Worm (Caenorhabditis elegans) whole organism, L3 larva: ENCODE data around the gene slc-17.1.

ENCODE experiments used
- ZK546.5 ChIP-seq: sonication (generic microtip); optimal IDR thresholded peaks from 2 replicates; lab custom pipeline; 2017; ENCODE audit warnings: missing biosample characterization, missing genetic modification characterization
- ama-1 ChIP-seq: fragments of 150-350 bp; optimal IDR thresholded peaks from 2 replicates; lab custom pipeline; 2018
- ceh-16 ChIP-seq: sonication (generic microtip); optimal IDR thresholded peaks from 2 replicates; lab custom pipeline; 2017; ENCODE audit warnings: missing biosample characterization, missing genetic modification characterization
- ceh-28 ChIP-seq: fragments of 150-350 bp; optimal IDR thresholded peaks from 2 replicates; lab custom pipeline; 2014; ENCODE audit warnings: missing biosample characterization, missing genetic modification reagents, missing genetic modification characterization
- ceh-82 ChIP-seq: fragments of 150-350 bp; optimal IDR thresholded peaks from 2 replicates; lab custom pipeline; 2014; ENCODE audit warnings: missing biosample characterization, missing genetic modification characterization
- ceh-9 ChIP-seq: sonication (generic microtip); optimal IDR thresholded peaks from 2 replicates; lab custom pipeline; 2018; ENCODE audit warnings: missing biosample characterization, missing genetic modification characterization
- egl-27 ChIP-seq: sonication (generic microtip); optimal IDR thresholded peaks from 4 replicates; lab custom pipeline; 2017; ENCODE audit warnings: missing biosample characterization, missing genetic modification reagents, missing genetic modification characterization
- egl-5 ChIP-seq: fragments of 150-350 bp; optimal IDR thresholded peaks from 2 replicates; lab custom pipeline; 2017; ENCODE audit warnings: missing biosample characterization, missing genetic modification reagents, missing genetic modification characterization, inconsistent platforms
- elt-1 ChIP-seq: fragments of 150-350 bp; optimal IDR thresholded peaks from 2 replicates; lab custom pipeline; 2014; ENCODE audit warnings: missing biosample characterization, missing genetic modification characterization
- elt-2 ChIP-seq: sonication (generic microtip); optimal IDR thresholded peaks from 2 replicates; lab custom pipeline; 2016; ENCODE audit warnings: missing genetic modification reagents, mild to moderate bottlenecking, missing genetic modification characterization, missing compliant biosample characterization
- elt-3 ChIP-seq, 3 experiments: fragments of 150-350 bp in 1 of 3; sonication (generic microtip) in 2 of 3; optimal IDR thresholded peaks; 2 replicates in 2 of 3; 4 replicates in 1 of 3; lab custom pipeline; 2014 to 2017; ENCODE audit warnings: missing biosample characterization in 3 of 3, missing genetic modification characterization in 3 of 3
- eor-1 ChIP-seq, 2 experiments: fragments of 150-350 bp; optimal IDR thresholded peaks; 2 replicates each; lab custom pipeline; 2014 to 2018; ENCODE audit warnings: missing biosample characterization in 2 of 2, missing genetic modification characterization in 2 of 2
- fkh-2 ChIP-seq: fragments of 150-350 bp; optimal IDR thresholded peaks from 2 replicates; lab custom pipeline; 2014; ENCODE audit warnings: missing biosample characterization, missing genetic modification reagents, missing genetic modification characterization
- fos-1 ChIP-seq: fragments of 150-350 bp; optimal IDR thresholded peaks from 2 replicates; lab custom pipeline; 2014; ENCODE audit warnings: missing biosample characterization, missing genetic modification characterization
- jun-1 ChIP-seq: fragments of 150-350 bp; optimal IDR thresholded peaks from 2 replicates; lab custom pipeline; 2014; ENCODE audit warnings: missing biosample characterization, missing genetic modification reagents, missing genetic modification characterization
- lin-15B ChIP-seq: fragments of 150-350 bp; optimal IDR thresholded peaks from 2 replicates; lab custom pipeline; 2014; ENCODE audit warnings: missing biosample characterization, missing genetic modification characterization
- lin-39 ChIP-seq: fragments of 150-350 bp; optimal IDR thresholded peaks from 2 replicates; lab custom pipeline; 2018; ENCODE audit warnings: missing biosample characterization, missing genetic modification reagents, missing genetic modification characterization
- lsy-12 ChIP-seq: sonication (generic microtip); optimal IDR thresholded peaks from 2 replicates; lab custom pipeline; 2016; ENCODE audit warnings: mild to moderate bottlenecking, missing genetic modification characterization, missing compliant biosample characterization
- mdl-1 ChIP-seq: fragments of 150-350 bp; optimal IDR thresholded peaks from 2 replicates; lab custom pipeline; 2014; ENCODE audit warnings: missing biosample characterization, missing genetic modification characterization
- nfya-1 ChIP-seq: sonication (generic microtip); optimal IDR thresholded peaks from 2 replicates; lab custom pipeline; 2017; ENCODE audit warnings: missing genetic modification characterization, mild to moderate bottlenecking, missing compliant biosample characterization, antibody characterized with exemption, moderate library complexity; ENCODE audit not compliant: insufficient read depth
- nhr-11 ChIP-seq: fragments of 150-350 bp; optimal IDR thresholded peaks from 2 replicates; lab custom pipeline; 2014; ENCODE audit warnings: missing biosample characterization, missing genetic modification characterization
- nhr-12 ChIP-seq: fragments of 150-350 bp; optimal IDR thresholded peaks from 2 replicates; lab custom pipeline; 2014; ENCODE audit warnings: missing biosample characterization, missing genetic modification characterization
- nhr-23 ChIP-seq: fragments of 150-350 bp; optimal IDR thresholded peaks from 2 replicates; lab custom pipeline; 2014; ENCODE audit warnings: missing biosample characterization, missing genetic modification reagents, missing genetic modification characterization
- nhr-237 ChIP-seq: fragments of 150-350 bp; optimal IDR thresholded peaks from 2 replicates; lab custom pipeline; 2014; ENCODE audit warnings: missing biosample characterization, missing genetic modification characterization
- nhr-25 ChIP-seq: sonication (generic microtip); optimal IDR thresholded peaks from 2 replicates; lab custom pipeline; 2017; ENCODE audit warnings: missing biosample characterization, missing genetic modification characterization
- nhr-28 ChIP-seq: fragments of 150-350 bp; optimal IDR thresholded peaks from 2 replicates; lab custom pipeline; 2014; ENCODE audit warnings: missing biosample characterization, missing genetic modification characterization
- nhr-43 ChIP-seq: sonication (generic microtip); optimal IDR thresholded peaks from 2 replicates; lab custom pipeline; 2016; ENCODE audit warnings: mild to moderate bottlenecking, missing genetic modification characterization, missing compliant biosample characterization; ENCODE audit not compliant: poor library complexity, severe bottlenecking
- nhr-67 ChIP-seq: fragments of 150-350 bp; optimal IDR thresholded peaks from 2 replicates; lab custom pipeline; 2014; ENCODE audit warnings: missing biosample characterization, missing genetic modification characterization
- nhr-76 ChIP-seq: fragments of 150-350 bp; sonication (generic microtip); optimal IDR thresholded peaks from 5 replicates; lab custom pipeline; 2014; ENCODE audit warnings: missing biosample characterization, missing genetic modification characterization
- nhr-77 ChIP-seq: fragments of 150-350 bp; optimal IDR thresholded peaks from 2 replicates; lab custom pipeline; 2014; ENCODE audit warnings: missing biosample characterization, missing genetic modification characterization
- pha-4 ChIP-seq: fragments of 150-350 bp; optimal IDR thresholded peaks from 2 replicates; lab custom pipeline; 2014; ENCODE audit warnings: missing biosample characterization, missing genetic modification reagents, missing genetic modification characterization
- pqm-1 ChIP-seq: fragments of 150-350 bp; optimal IDR thresholded peaks from 2 replicates; lab custom pipeline; 2017; ENCODE audit warnings: missing biosample characterization, missing genetic modification characterization, inconsistent platforms
- tbx-2 ChIP-seq: sonication (generic microtip); optimal IDR thresholded peaks from 2 replicates; lab custom pipeline; 2016; ENCODE audit warnings: mild to moderate bottlenecking, missing genetic modification characterization, missing compliant biosample characterization
- unc-62 ChIP-seq: fragments of 150-350 bp; sonication (generic microtip); optimal IDR thresholded peaks from 4 replicates; lab custom pipeline; 2014; ENCODE audit warnings: missing biosample characterization, missing genetic modification reagents, missing genetic modification characterization
- ztf-11 ChIP-seq: fragments of 150-350 bp; optimal IDR thresholded peaks from 2 replicates; lab custom pipeline; 2014; ENCODE audit warnings: missing biosample characterization, missing genetic modification characterization
- ztf-4 ChIP-seq: fragments of 150-350 bp; optimal IDR thresholded peaks from 2 replicates; lab custom pipeline; 2014; ENCODE audit warnings: missing biosample characterization, missing genetic modification characterization

slc-17.1 gene

ce11 chrX:17478677-17479076 lies 14.0 kb upstream of the slc-17.1 start:
- no peak for TF ChIP-seq jun-1 (tag; lab: Kevin White, UChicago)
- peak; percentile 28 for TF ChIP-seq pqm-1 (tag; lab: Kevin White, UChicago)
- TF ChIP-seq nfya-1 (tag; lab: Kevin White, UChicago): no peak
- no peak for TF ChIP-seq eor-1 (tag; optimal IDR thresholded peaks at IDR 0.05; lab: Kevin White, UChicago)
- no peak for TF ChIP-seq tbx-2 (tag; lab: Kevin White, UChicago)
- peak; percentile 64 for TF ChIP-seq elt-2 (tag; lab: Kevin White, UChicago)
- no peak for TF ChIP-seq elt-1 (tag; lab: Kevin White, UChicago)
- TF ChIP-seq mdl-1: no peak
- TF ChIP-seq lsy-12 (tag; lab: Kevin White, UChicago): no peak
- no peak for TF ChIP-seq nhr-23 (tag; lab: Kevin White, UChicago)
- TF ChIP-seq ZK546.5 (tag; lab: Kevin White, UChicago): no peak
- TF ChIP-seq nhr-76 (tag; lab: Kevin White, UChicago): no peak
- no peak for TF ChIP-seq pha-4 (tag; lab: Kevin White, UChicago)
- no peak for TF ChIP-seq elt-3 (tag; optimal IDR thresholded peaks at IDR 0.05; lab: Kevin White, UChicago)
- no peak for TF ChIP-seq nhr-28 (tag; lab: Kevin White, UChicago)

- TF ChIP-seq nfya-1 (tag; lab: Kevin White, UChicago) (no peak), elt-2 (tag; lab: Kevin White, UChicago) (peak; percentile 86), elt-1 (tag; lab: Kevin White, UChicago) (no peak), mdl-1 (no peak), fos-1 (tag; lab: Kevin White, UChicago) (no peak), ceh-82 (tag; lab: Kevin White, UChicago) (no peak), pha-4 (tag; lab: Kevin White, UChicago) (peak; percentile 21), pqm-1 (tag; lab: Kevin White, UChicago) (peak; percentile 60)
Observed at ce11 chrX:17475974-17476373, 11.3 kb upstream of the slc-17.1 start.

ce11 chrX:17474521-17475170 lies 9.9 kb upstream of the slc-17.1 start, which contains the start of gene tps-1:
Gene tps-1 (minus strand): TSS chrX:17474534.
- TF ChIP-seq fkh-2 (no peak), pha-4 (tag; lab: Kevin White, UChicago) (peak; percentile 23), nhr-25 (tag; lab: Kevin White, UChicago) (peak; percentile 10), nhr-67 (tag; lab: Kevin White, UChicago) (no peak), nhr-43 (no peak), ceh-16 (tag; lab: Kevin White, UChicago) (no peak), elt-2 (tag; lab: Kevin White, UChicago) (peak; percentile 53), egl-5 (no peak), ceh-9 (tag; lab: Kevin White, UChicago) (no peak), lin-15B (tag; lab: Kevin White, UChicago) (no peak), ztf-11 (tag; lab: Kevin White, UChicago) (no peak), fos-1 (tag; lab: Kevin White, UChicago) (no peak), nhr-237 (tag; lab: Kevin White, UChicago) (no peak), pqm-1 (tag; lab: Kevin White, UChicago) (no peak), elt-1 (tag; lab: Kevin White, UChicago) (peak; percentile 9), egl-27 (tag; lab: Kevin White, UChicago) (no peak), nhr-77 (tag; lab: Kevin White, UChicago) (no peak), nhr-12 (no peak), lsy-12 (tag; lab: Kevin White, UChicago) (no peak), ceh-82 (tag; lab: Kevin White, UChicago) (no peak), eor-1 (tag; optimal IDR thresholded peaks at IDR 0.05; lab: Kevin White, UChicago) (no peak), lin-39 (tag; lab: Kevin White, UChicago) (peak; percentile 2), ama-1 (lab: Kevin White, UChicago) (no peak), ceh-28 (no peak), ztf-4 (no peak), elt-3 (tag; optimal IDR thresholded peaks at IDR 0.05; lab: Kevin White, UChicago) (no peak)

- TF ChIP-seq unc-62 (GFP tag; lab: Kevin White, UChicago) (no peak), pqm-1 (tag; lab: Kevin White, UChicago) (peak; percentile 74), nhr-77 (tag; lab: Kevin White, UChicago) (no peak), elt-3 (tag; optimal IDR thresholded peaks at IDR 0.05; lab: Kevin White, UChicago) (no peak), mdl-1 (no peak), nfya-1 (tag; lab: Kevin White, UChicago) (no peak), nhr-11 (no peak), nhr-76 (tag; lab: Kevin White, UChicago) (no peak), nhr-67 (tag; lab: Kevin White, UChicago) (no peak), nhr-28 (tag; lab: Kevin White, UChicago) (no peak), eor-1 (tag; optimal IDR thresholded peaks at IDR 0.05; lab: Kevin White, UChicago) (no peak), elt-2 (tag; lab: Kevin White, UChicago) (peak; percentile 79), ZK546.5 (tag; lab: Kevin White, UChicago) (no peak), tbx-2 (tag; lab: Kevin White, UChicago) (no peak)
Observed at ce11 chrX:17472917-17473316, 8.2 kb upstream of the slc-17.1 start.
